Worm (Caenorhabditis elegans) whole organism, late embryonic: ENCODE results near the gene npr-25.

Experiments used
- F13H6.1 ChIP-seq: sonication (generic microtip); optimal IDR thresholded peaks from 2 replicates; lab custom pipeline; 2016; ENCODE audit warnings: missing genetic modification characterization, missing compliant biosample characterization
- lin-11 ChIP-seq: fragments of 200-800 bp; sonication (Bioruptor generic); optimal IDR thresholded peaks from 2 replicates; lab custom pipeline; 2018; ENCODE audit warnings: mild to moderate bottlenecking, missing genetic modification characterization, missing compliant biosample characterization
- nhr-11 ChIP-seq: fragments of 150-350 bp; optimal IDR thresholded peaks from 2 replicates; lab custom pipeline; 2014; ENCODE audit warnings: missing biosample characterization, missing genetic modification characterization
- nhr-232 ChIP-seq: sonication (generic microtip); optimal IDR thresholded peaks from 2 replicates; lab custom pipeline; 2016; ENCODE audit warnings: missing genetic modification characterization, missing compliant biosample characterization
- sox-2 ChIP-seq: fragments of 200-800 bp; sonication (Bioruptor generic); IDR thresholded peaks from 2 replicates; pipeline ENCODE4 v1.3.6; 2022; ENCODE audit warnings: missing genetic modification reagents, missing genetic modification characterization, missing compliant biosample characterization
- tbx-2 ChIP-seq: sonication (generic microtip); optimal IDR thresholded peaks from 2 replicates; lab custom pipeline; 2016; ENCODE audit warnings: missing genetic modification characterization, missing compliant biosample characterization
- unc-86 ChIP-seq: sonication (generic microtip); optimal IDR thresholded peaks from 2 replicates; lab custom pipeline; 2016; ENCODE audit warnings: missing genetic modification characterization, missing compliant biosample characterization

DNA sequence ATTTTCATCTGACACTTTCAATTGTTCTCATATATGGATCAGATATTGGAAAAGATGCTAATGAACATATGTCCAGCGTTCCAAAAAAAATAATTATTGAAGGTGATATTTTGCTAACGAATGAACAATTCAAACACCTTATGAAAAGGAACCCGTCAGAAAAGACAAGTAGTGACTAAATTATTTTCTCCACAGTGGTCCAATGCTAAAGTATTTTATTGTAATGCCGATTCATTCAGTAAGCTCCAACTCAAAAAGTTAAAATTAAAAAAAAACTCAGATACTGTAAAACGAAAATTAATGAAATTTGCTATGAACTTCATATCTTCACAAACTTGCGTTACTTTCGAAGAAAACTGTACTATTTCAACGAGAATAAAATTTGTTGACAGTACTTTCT lies 39.2 kb upstream of the npr-25 start, which contains the start of gene nas-16:
- TF ChIP-seq tbx-2 (tag; lab: Kevin White, UChicago) (no peak), sox-2 (no peak), nhr-11 (tag; lab: Kevin White, UChicago) (no peak), F13H6.1 (tag; lab: Kevin White, UChicago) (no peak), nhr-232 (tag; lab: Kevin White, UChicago) (no peak), unc-86 (no peak), lin-11 (tag; lab: Kevin White, UChicago) (no peak)
